Worm (Caenorhabditis elegans): ENCODE data around the gene dyf-2.

ce11 chrIII:13672654-13673330, 13.5 kb downstream of the dyf-2 start, which contains the start of gene aqp-11:
- TF ChIP-seq tab-1 (GFP tag; IDR thresholded peaks at IDR 0.05) (no peak), ztf-29 (GFP tag; IDR thresholded peaks at IDR 0.05) (no peak), T22C8.4 (GFP tag; IDR thresholded peaks at IDR 0.05) (no peak), ztf-23 (GFP tag; IDR thresholded peaks at IDR 0.05) (no peak), cog-1 (tag; optimal IDR thresholded peaks at IDR 0.05) (no peak), ref-1 (GFP tag; conservative IDR thresholded peaks at IDR 0.05) (no peak), flt-1 (GFP tag; IDR thresholded peaks at IDR 0.05) (no peak)
